Fruit fly (Drosophila melanogaster): ENCODE measurements around the gene Klp98A.

- no peak for TF ChIP-seq CG5204 (GFP tag; optimal IDR thresholded peaks at IDR 0.05)
- TF ChIP-seq CG12768 (GFP tag; optimal IDR thresholded peaks at IDR 0.05), result no peak
- TF ChIP-seq tj (GFP tag; optimal IDR thresholded peaks at IDR 0.05), result no peak
- no peak for TF ChIP-seq ovo (GFP tag; optimal IDR thresholded peaks at IDR 0.05)
- no peak for TF ChIP-seq CG1620 (GFP tag; optimal IDR thresholded peaks at IDR 0.05)
- TF ChIP-seq CG33017 (tag; optimal IDR thresholded peaks at IDR 0.05), result no peak
- no peak for TF ChIP-seq Mnt (GFP tag; optimal IDR thresholded peaks at IDR 0.05)
- TF ChIP-seq cic (GFP tag; optimal IDR thresholded peaks at IDR 0.05), result no peak
- no peak for TF ChIP-seq kay (GFP tag; ENCODE audit: borderline replicate concordance)
- no peak for TF ChIP-seq Hr96 (GFP tag; optimal IDR thresholded peaks at IDR 0.05)
Observed at dm6 chr3R:27542197-27542596, 16.7 kb downstream of the Klp98A start, which contains the start of gene Gr98b.

Data from whole organism, adult.